Fruit fly (Drosophila melanogaster) whole organism, embryonic: ENCODE results near the gene CG9782.
A peak's percentile ranks its signal among the peaks of the same experiment; 100 is the strongest.

ENCODE experiments used
- Ada2b ChIP-seq: fragments of 200-800 bp; sonication (Bioruptor generic); IDR thresholded peaks from 2 replicates; pipeline ENCODE4 v1.3.6; 2022; ENCODE audit warnings: missing biosample characterization, missing genetic modification characterization
- Bteb2 ChIP-seq: fragments of 200-800 bp; sonication (Bioruptor generic); optimal IDR thresholded peaks from 2 replicates; lab custom pipeline; 2016; ENCODE audit warnings: missing biosample characterization, missing genetic modification characterization
- CG10565 ChIP-seq: fragments of 200-800 bp; sonication (Bioruptor generic); optimal IDR thresholded peaks from 3 replicates; lab custom pipeline; 2016; ENCODE audit warnings: missing biosample characterization, mild to moderate bottlenecking, missing genetic modification characterization
- CG11456 ChIP-seq: fragments of 200-800 bp; sonication (Bioruptor generic); IDR thresholded peaks from 3 replicates; pipeline ENCODE4 v1.3.6; 2022; ENCODE audit warnings: missing biosample characterization, missing genetic modification characterization
- CG13296 ChIP-seq: fragments of 200-800 bp; sonication (Bioruptor generic); optimal IDR thresholded peaks from 3 replicates; lab custom pipeline; 2018; ENCODE audit warnings: missing biosample characterization, mild to moderate bottlenecking, missing genetic modification characterization
- CG14014 ChIP-seq: fragments of 200-800 bp; sonication (Bioruptor generic); IDR thresholded peaks from 2 replicates; pipeline ENCODE4 v1.3.6; 2022; ENCODE audit warnings: missing biosample characterization, missing genetic modification characterization
- CG1529 ChIP-seq: fragments of 200-800 bp; sonication (Bioruptor generic); optimal IDR thresholded peaks from 3 replicates; lab custom pipeline; 2018; ENCODE audit warnings: missing biosample characterization, missing genetic modification characterization
- CG15601 ChIP-seq: fragments of 200-800 bp; sonication (Bioruptor generic); optimal IDR thresholded peaks from 3 replicates; lab custom pipeline; 2019; ENCODE audit warnings: missing biosample characterization, mild to moderate bottlenecking, missing genetic modification characterization, moderate library complexity
- CG16863 ChIP-seq: fragments of 200-800 bp; sonication (Bioruptor generic); optimal IDR thresholded peaks from 3 replicates; lab custom pipeline; 2016; ENCODE audit warnings: missing biosample characterization, missing genetic modification characterization
- CG2889 ChIP-seq: fragments of 200-800 bp; sonication (Bioruptor generic); IDR thresholded peaks from 3 replicates; pipeline ENCODE4 v1.3.6; 2022; ENCODE audit warnings: missing biosample characterization, missing genetic modification characterization
- CG3065 ChIP-seq: fragments of 200-800 bp; sonication (Bioruptor generic); optimal IDR thresholded peaks from 2 replicates; lab custom pipeline; 2016; ENCODE audit warnings: missing biosample characterization, missing genetic modification characterization
- CG32772 ChIP-seq: fragments of 200-800 bp; sonication (Bioruptor generic); IDR thresholded peaks from 2 replicates; pipeline ENCODE4 v1.3.6; 2022; ENCODE audit warnings: missing biosample characterization, missing genetic modification characterization
- CG33213 ChIP-seq: fragments of 200-800 bp; sonication (Bioruptor generic); optimal IDR thresholded peaks from 3 replicates; lab custom pipeline; 2016; ENCODE audit warnings: missing biosample characterization, missing genetic modification characterization
- CG3838 ChIP-seq: fragments of 200-800 bp; sonication (Bioruptor generic); optimal IDR thresholded peaks from 3 replicates; lab custom pipeline; 2016; ENCODE audit warnings: missing biosample characterization, missing genetic modification characterization
- CG3995 ChIP-seq: fragments of 200-800 bp; sonication (Bioruptor generic); optimal IDR thresholded peaks from 3 replicates; lab custom pipeline; 2016; ENCODE audit warnings: missing biosample characterization, missing genetic modification characterization
- CG4328 ChIP-seq: fragments of 200-800 bp; sonication (Bioruptor generic); optimal IDR thresholded peaks from 3 replicates; lab custom pipeline; 2017; ENCODE audit warnings: missing biosample characterization, missing genetic modification reagents, missing genetic modification characterization
- CG6654 ChIP-seq: fragments of 200-800 bp; sonication (Bioruptor generic); optimal IDR thresholded peaks from 2 replicates; lab custom pipeline; 2017; ENCODE audit warnings: missing biosample characterization, mild to moderate bottlenecking, missing genetic modification characterization
- CG6791 ChIP-seq: fragments of 200-800 bp; sonication (Bioruptor generic); IDR thresholded peaks from 3 replicates; pipeline ENCODE4 v1.3.6; 2022; ENCODE audit warnings: missing biosample characterization, missing genetic modification characterization; ENCODE audit not compliant: partially characterized antibody
- CG7839 ChIP-seq: fragments of 200-800 bp; sonication (Bioruptor generic); optimal IDR thresholded peaks from 3 replicates; lab custom pipeline; 2018; ENCODE audit warnings: missing biosample characterization, mild to moderate bottlenecking, missing genetic modification characterization, moderate library complexity
- CG8478 ChIP-seq: fragments of >200 bp; optimal IDR thresholded peaks from 2 replicates; lab custom pipeline; 2018
- CG9437 ChIP-seq: fragments of 200-800 bp; sonication (Bioruptor generic); optimal IDR thresholded peaks from 2 replicates; lab custom pipeline; 2018; ENCODE audit warnings: missing biosample characterization, mild to moderate bottlenecking, missing genetic modification characterization
- Chrac-16 ChIP-seq: fragments of 200-800 bp; sonication (Bioruptor generic); optimal IDR thresholded peaks from 3 replicates; lab custom pipeline; 2016; ENCODE audit warnings: missing biosample characterization, missing genetic modification characterization
- Dad ChIP-seq: fragments of 200-800 bp; sonication (Bioruptor generic); optimal IDR thresholded peaks from 3 replicates; lab custom pipeline; 2016; ENCODE audit warnings: missing biosample characterization, missing genetic modification characterization
- Dip3 ChIP-seq: fragments of 200-800 bp; sonication (Bioruptor generic); optimal IDR thresholded peaks from 3 replicates; lab custom pipeline; 2016; ENCODE audit warnings: missing biosample characterization, missing genetic modification characterization
- Dp ChIP-seq: fragments of 200-800 bp; sonication (Bioruptor generic); optimal IDR thresholded peaks from 2 replicates; lab custom pipeline; 2018; ENCODE audit warnings: missing biosample characterization, mild to moderate bottlenecking, missing genetic modification characterization, moderate library complexity
- Gsc ChIP-seq: fragments of 200-800 bp; sonication (Bioruptor generic); IDR thresholded peaks from 2 replicates; pipeline ENCODE4 v1.3.6; 2022; ENCODE audit warnings: missing biosample characterization, missing genetic modification characterization
- Hey ChIP-seq: fragments of 200-800 bp; sonication (Bioruptor generic); optimal IDR thresholded peaks from 3 replicates; lab custom pipeline; 2018; ENCODE audit warnings: missing biosample characterization, mild to moderate bottlenecking, missing genetic modification characterization
- Hr3 ChIP-seq: fragments of 200-800 bp; sonication (Bioruptor generic); optimal IDR thresholded peaks from 3 replicates; lab custom pipeline; 2016; ENCODE audit warnings: missing biosample characterization, missing genetic modification characterization
- Mes4 ChIP-seq: fragments of 200-800 bp; sonication (Bioruptor generic); optimal IDR thresholded peaks from 2 replicates; lab custom pipeline; 2016; ENCODE audit warnings: missing biosample characterization, missing genetic modification characterization
- Mrtf ChIP-seq: fragments of 200-800 bp; sonication (Bioruptor generic); IDR thresholded peaks from 3 replicates; pipeline ENCODE4 v1.3.6; 2022; ENCODE audit warnings: missing biosample characterization, missing genetic modification characterization
- Oli ChIP-seq: fragments of 200-800 bp; sonication (Bioruptor generic); optimal IDR thresholded peaks from 2 replicates; lab custom pipeline; 2018; ENCODE audit warnings: missing biosample characterization, mild to moderate bottlenecking, missing genetic modification characterization, moderate library complexity
- Ravus ChIP-seq: fragments of 200-800 bp; sonication (Bioruptor generic); IDR thresholded peaks from 2 replicates; pipeline ENCODE4 v1.3.6; 2022; ENCODE audit warnings: missing biosample characterization, missing genetic modification characterization
- Sox102F ChIP-seq: fragments of 200-800 bp; sonication (Bioruptor generic); optimal IDR thresholded peaks from 2 replicates; lab custom pipeline; 2018; ENCODE audit warnings: missing biosample characterization, mild to moderate bottlenecking, missing genetic modification characterization, moderate library complexity
- ac ChIP-seq: fragments of 200-800 bp; sonication (Bioruptor generic); optimal IDR thresholded peaks from 3 replicates; lab custom pipeline; 2017; ENCODE audit warnings: missing biosample characterization, mild to moderate bottlenecking, missing genetic modification characterization
- ash1 ChIP-seq: fragments of 200-800 bp; sonication (Bioruptor generic); optimal IDR thresholded peaks from 2 replicates; lab custom pipeline; 2018; ENCODE audit warnings: missing biosample characterization, mild to moderate bottlenecking, missing genetic modification characterization
- caup ChIP-seq: fragments of 200-800 bp; sonication (Bioruptor generic); optimal IDR thresholded peaks from 3 replicates; lab custom pipeline; 2017; ENCODE audit warnings: missing biosample characterization, mild to moderate bottlenecking, missing genetic modification characterization, moderate library complexity; ENCODE audit not compliant: severe bottlenecking
- dmrt99B ChIP-seq: fragments of 200-800 bp; sonication (Bioruptor generic); optimal IDR thresholded peaks from 2 replicates; lab custom pipeline; 2018; ENCODE audit warnings: missing biosample characterization, mild to moderate bottlenecking, missing genetic modification characterization, moderate library complexity
- ems ChIP-seq: fragments of 200-800 bp; sonication (Bioruptor generic); optimal IDR thresholded peaks from 3 replicates; lab custom pipeline; 2016; ENCODE audit warnings: missing biosample characterization, missing genetic modification characterization
- ewg ChIP-seq: fragments of 200-800 bp; sonication (Bioruptor generic); optimal IDR thresholded peaks from 3 replicates; lab custom pipeline; 2017; ENCODE audit warnings: mild to moderate bottlenecking, missing biosample characterization, missing genetic modification reagents, missing genetic modification characterization
- grn ChIP-seq: fragments of 200-800 bp; sonication (Bioruptor generic); optimal IDR thresholded peaks from 3 replicates; lab custom pipeline; 2017; ENCODE audit warnings: missing biosample characterization, missing genetic modification characterization
- her ChIP-seq: fragments of 200-800 bp; sonication (Bioruptor generic); optimal IDR thresholded peaks from 2 replicates; lab custom pipeline; 2016; ENCODE audit warnings: missing biosample characterization, missing genetic modification characterization
- hkb ChIP-seq, 2 experiments: fragments of 200-800 bp in 1 of 2; fragments of >200 bp in 1 of 2; sonication (Bioruptor generic) in 1 of 2; IDR thresholded peaks in 1 of 2; optimal IDR thresholded peaks in 1 of 2; 2 replicates each; pipeline versions ENCODE4 v1.3.6 to Lab custom; 2017 to 2022; ENCODE audit warnings: missing biosample characterization in 1 of 2, missing genetic modification characterization in 1 of 2
- hth ChIP-seq: fragments of >200 bp; optimal IDR thresholded peaks from 2 replicates; lab custom pipeline; 2017; ENCODE audit warnings: inconsistent platforms
- ind ChIP-seq: fragments of 200-800 bp; sonication (Bioruptor generic); optimal IDR thresholded peaks from 3 replicates; lab custom pipeline; 2016; ENCODE audit warnings: missing biosample characterization, missing genetic modification characterization
- onecut ChIP-seq: fragments of 200-800 bp; sonication (Bioruptor generic); IDR thresholded peaks from 2 replicates; pipeline ENCODE4 v1.3.6; 2022; ENCODE audit warnings: missing biosample characterization, missing genetic modification characterization
- p53 ChIP-seq: fragments of 200-800 bp; sonication (Bioruptor generic); optimal IDR thresholded peaks from 2 replicates; lab custom pipeline; 2016; ENCODE audit warnings: missing biosample characterization, missing genetic modification characterization
- pzg ChIP-seq: fragments of 200-800 bp; sonication (Bioruptor generic); optimal IDR thresholded peaks from 3 replicates; lab custom pipeline; 2018; ENCODE audit warnings: missing biosample characterization, mild to moderate bottlenecking, missing genetic modification characterization, moderate library complexity
- wek ChIP-seq: fragments of 200-800 bp; sonication (Bioruptor generic); optimal IDR thresholded peaks from 3 replicates; lab custom pipeline; 2018; ENCODE audit warnings: missing biosample characterization, mild to moderate bottlenecking, missing genetic modification characterization, moderate library complexity
- yki ChIP-seq: fragments of >200 bp; optimal IDR thresholded peaks from 3 replicates; lab custom pipeline; 2018
- zen ChIP-seq: fragments of 200-800 bp; sonication (Bioruptor generic); optimal IDR thresholded peaks from 3 replicates; lab custom pipeline; 2018; ENCODE audit warnings: missing biosample characterization, mild to moderate bottlenecking, missing genetic modification characterization, moderate library complexity

CG9782 gene

DNA sequence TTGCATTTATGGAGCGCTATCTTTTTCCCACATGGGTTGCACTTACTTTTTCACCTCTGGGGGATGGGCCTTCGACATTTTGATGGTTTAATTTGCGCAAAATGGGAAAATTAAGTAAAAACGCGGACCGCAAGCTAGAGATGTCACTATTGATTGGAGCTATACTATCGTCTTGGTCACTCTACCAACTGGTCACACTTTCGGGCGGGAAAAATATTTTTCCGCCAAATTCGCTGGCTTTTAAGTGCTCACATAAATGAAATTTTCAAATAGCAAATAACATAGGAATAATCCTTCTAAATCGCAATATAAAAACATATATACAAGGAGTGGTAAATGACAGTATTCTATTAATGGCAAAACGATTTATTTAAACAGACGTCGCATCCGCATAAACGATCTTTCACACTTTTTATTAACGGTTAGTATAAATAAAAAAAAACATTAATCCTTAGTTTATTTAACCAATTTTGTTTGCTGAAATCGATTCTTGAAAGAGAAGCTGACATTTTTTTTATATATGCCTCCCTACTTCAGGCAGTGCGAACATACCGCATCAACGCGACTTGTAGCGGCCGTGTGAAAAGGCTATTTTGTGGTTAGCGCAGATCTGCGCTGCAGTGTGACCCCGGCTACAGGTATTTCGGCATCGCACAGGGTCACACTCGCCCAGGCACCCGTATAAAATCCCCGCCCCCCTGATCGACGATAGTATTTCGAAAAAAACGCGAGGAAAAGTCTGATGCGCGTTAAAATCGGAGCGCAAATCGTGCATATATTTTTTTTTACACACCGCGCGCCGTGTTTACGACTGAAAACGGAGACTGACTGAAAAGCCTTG, 19.1 kb upstream of the CG9782 start, which contains the start of the genes SNRPG and mthl1 (continued):
- TF ChIP-seq caup (GFP tag; lab: Kevin White, UChicago) = peak; percentile 68
- peak; percentile 87 for TF ChIP-seq Chrac-16 (GFP tag; lab: Kevin White, UChicago)
- peak; percentile 59 for TF ChIP-seq zen (tag; lab: Kevin White, UChicago)
- TF ChIP-seq Mrtf (GFP tag; lab: Robert Waterston, UW) = peak; percentile 95
- no peak for TF ChIP-seq CG10565
- peak; percentile 85 for TF ChIP-seq CG7839 (tag; lab: Kevin White, UChicago)
- TF ChIP-seq CG9437 (GFP tag; lab: Kevin White, UChicago) = peak; percentile 56
- TF ChIP-seq CG8478 (lab: Kevin White, UChicago) = no peak
- TF ChIP-seq CG3838 (GFP tag; lab: Kevin White, UChicago) = peak; percentile 32
- peak; percentile 21 for TF ChIP-seq CG1529
- peak; percentile 60; the same call in 2 of the 3 replicates for TF ChIP-seq CG6791
- peak; percentile 81 for TF ChIP-seq her (GFP tag; lab: Kevin White, UChicago)
- peak; percentile 78 for TF ChIP-seq Ravus (GFP tag; lab: Robert Waterston, UW)
- TF ChIP-seq p53 (GFP tag; lab: Kevin White, UChicago) = no peak
- TF ChIP-seq ems (GFP tag; lab: Kevin White, UChicago) = peak; percentile 64
- TF ChIP-seq CG3995 (GFP tag; lab: Kevin White, UChicago) = peak; percentile 79
- no peak for TF ChIP-seq hth (lab: Kevin White, UChicago)
- peak; percentile 94 for TF ChIP-seq CG14014
- TF ChIP-seq Gsc = peak; percentile 92
- peak; percentile 54 for TF ChIP-seq CG33213 (GFP tag; lab: Kevin White, UChicago)
- peak; percentile 88 for TF ChIP-seq ind (GFP tag; lab: Kevin White, UChicago)
- TF ChIP-seq Dad (GFP tag; lab: Kevin White, UChicago) = peak; percentile 70
- peak; percentile 48 for TF ChIP-seq CG13296 (GFP tag; lab: Kevin White, UChicago)
- TF ChIP-seq ash1 (GFP tag; lab: Kevin White, UChicago) = no peak
- peak; percentile 84 for TF ChIP-seq Ada2b (GFP tag; lab: Robert Waterston, UW)
- TF ChIP-seq ac = no peak
- TF ChIP-seq ewg (GFP tag; lab: Kevin White, UChicago) = peak; percentile 77
- peak; percentile 24 for TF ChIP-seq CG6654 (GFP tag; lab: Kevin White, UChicago)
- TF ChIP-seq dmrt99B (tag; lab: Kevin White, UChicago) = peak; percentile 74
- TF ChIP-seq wek (GFP tag; lab: Kevin White, UChicago) = no peak
- peak; percentile 94 for TF ChIP-seq CG11456 (GFP tag; lab: Robert Waterston, UW)
- TF ChIP-seq CG16863 = peak; percentile 51
- peak; percentile 32 for TF ChIP-seq CG4328 (GFP tag; lab: Kevin White, UChicago)
- peak; percentile 95 for TF ChIP-seq CG32772 (GFP tag; lab: Robert Waterston, UW)
- peak; percentile 92 for TF ChIP-seq CG2889 (GFP tag; lab: Robert Waterston, UW)
- no peak; the same call in 1 of the 2 replicates for TF ChIP-seq onecut (GFP tag; lab: Robert Waterston, UW)
- peak; percentile 72 for TF ChIP-seq Oli (tag; lab: Kevin White, UChicago)
- TF ChIP-seq Mes4 (GFP tag; lab: Kevin White, UChicago) = peak; percentile 32
- TF ChIP-seq Sox102F = peak; percentile 79
- peak; percentile 92 for TF ChIP-seq Dip3 (GFP tag; lab: Kevin White, UChicago)
- peak; percentile 85 for TF ChIP-seq pzg
- TF ChIP-seq Hr3 = peak; percentile 45
- peak; percentile 59 for TF ChIP-seq Bteb2 (GFP tag; lab: Kevin White, UChicago)
- peak; percentile 12 for TF ChIP-seq grn (GFP tag; lab: Kevin White, UChicago)
- TF ChIP-seq CG3065 (GFP tag; lab: Kevin White, UChicago) = peak; percentile 24
- TF ChIP-seq hkb (optimal IDR thresholded peaks at IDR 0.05; lab: Kevin White, UChicago) = peak; percentile 11
- TF ChIP-seq hkb (GFP tag; IDR thresholded peaks at IDR 0.05; lab: Robert Waterston, UW) = peak; percentile 82
- TF ChIP-seq Hey (tag; lab: Kevin White, UChicago) = no peak
- no peak for TF ChIP-seq CG15601
- no peak for TF ChIP-seq yki (lab: Kevin White, UChicago)
- TF ChIP-seq Dp (GFP tag; lab: Kevin White, UChicago) = peak; percentile 62
